Fruit fly (Drosophila melanogaster) whole organism, embryonic: ENCODE results near the gene Nnp-1.
A peak's percentile ranks its signal among the peaks of the same experiment; 100 is the strongest.

ENCODE experiments used
- Adf1 ChIP-seq: fragments of 200-800 bp; sonication (Bioruptor generic); IDR thresholded peaks from 2 replicates; pipeline ENCODE4 v1.3.6; 2022; ENCODE audit warnings: missing biosample characterization, missing genetic modification characterization
- BtbVII ChIP-seq: fragments of 200-800 bp; sonication (Bioruptor generic); optimal IDR thresholded peaks from 3 replicates; lab custom pipeline; 2017; ENCODE audit warnings: missing biosample characterization, mild to moderate bottlenecking, missing genetic modification characterization
- CG10267 ChIP-seq: fragments of 200-800 bp; sonication (Bioruptor generic); optimal IDR thresholded peaks from 2 replicates; lab custom pipeline; 2018; ENCODE audit warnings: missing biosample characterization, mild to moderate bottlenecking, missing genetic modification characterization, moderate library complexity
- CG10366 ChIP-seq: fragments of 200-800 bp; sonication (Bioruptor generic); IDR thresholded peaks from 2 replicates; pipeline ENCODE4 v1.3.6; 2022; ENCODE audit warnings: missing biosample characterization, missing genetic modification characterization
- CG10543 ChIP-seq: fragments of 200-800 bp; sonication (Bioruptor generic); optimal IDR thresholded peaks from 3 replicates; lab custom pipeline; 2017; ENCODE audit warnings: missing biosample characterization, mild to moderate bottlenecking, missing genetic modification characterization, moderate library complexity
- CG11696 ChIP-seq: fragments of 200-800 bp; sonication (Bioruptor generic); IDR thresholded peaks from 2 replicates; pipeline ENCODE4 v1.3.6; 2022; ENCODE audit warnings: missing biosample characterization, missing genetic modification characterization
- CG12155 ChIP-seq: fragments of 200-800 bp; sonication (Bioruptor generic); optimal IDR thresholded peaks from 3 replicates; lab custom pipeline; 2016; ENCODE audit warnings: missing biosample characterization, missing genetic modification characterization
- CG13287 ChIP-seq: fragments of 200-800 bp; sonication (Bioruptor generic); IDR thresholded peaks from 2 replicates; pipeline ENCODE4 v1.3.6; 2022; ENCODE audit warnings: missing biosample characterization, missing genetic modification characterization; ENCODE audit not compliant: partially characterized antibody
- CG14710 ChIP-seq: fragments of 200-800 bp; sonication (Bioruptor generic); optimal IDR thresholded peaks from 3 replicates; lab custom pipeline; 2019; ENCODE audit warnings: missing biosample characterization, mild to moderate bottlenecking, missing genetic modification characterization, moderate library complexity
- CG14860 ChIP-seq: fragments of 200-800 bp; sonication (Bioruptor generic); IDR thresholded peaks from 3 replicates; pipeline ENCODE4 v1.3.6; 2022; ENCODE audit warnings: missing biosample characterization, missing genetic modification characterization; ENCODE audit not compliant: partially characterized antibody
- CG17912 ChIP-seq: fragments of 200-800 bp; sonication (Bioruptor generic); optimal IDR thresholded peaks from 2 replicates; lab custom pipeline; 2018; ENCODE audit warnings: missing biosample characterization, mild to moderate bottlenecking, missing genetic modification characterization
- CG2889 ChIP-seq: fragments of 200-800 bp; sonication (Bioruptor generic); IDR thresholded peaks from 3 replicates; pipeline ENCODE4 v1.3.6; 2022; ENCODE audit warnings: missing biosample characterization, missing genetic modification characterization
- CG3065 ChIP-seq: fragments of 200-800 bp; sonication (Bioruptor generic); optimal IDR thresholded peaks from 2 replicates; lab custom pipeline; 2016; ENCODE audit warnings: missing biosample characterization, missing genetic modification characterization
- CG32767 ChIP-seq: fragments of 200-800 bp; sonication (Bioruptor generic); IDR thresholded peaks from 2 replicates; pipeline ENCODE4 v1.3.6; 2022; ENCODE audit warnings: missing biosample characterization, missing genetic modification characterization
- CG4328 ChIP-seq: fragments of 200-800 bp; sonication (Bioruptor generic); optimal IDR thresholded peaks from 3 replicates; lab custom pipeline; 2017; ENCODE audit warnings: missing biosample characterization, missing genetic modification reagents, missing genetic modification characterization
- CG6272 ChIP-seq: fragments of 200-800 bp; sonication (Bioruptor generic); IDR thresholded peaks from 2 replicates; pipeline ENCODE4 v1.3.6; 2022; ENCODE audit warnings: missing biosample characterization, missing genetic modification characterization
- CG6689 ChIP-seq: fragments of 200-800 bp; sonication (Bioruptor generic); IDR thresholded peaks from 2 replicates; pipeline ENCODE4 v1.3.6; 2022; ENCODE audit warnings: missing biosample characterization, missing genetic modification characterization
- CG8290 ChIP-seq, 3 experiments: fragments of 200-800 bp; sonication (Bioruptor generic); optimal IDR thresholded peaks; 2 replicates each; lab custom pipeline; 2016 to 2019; ENCODE audit warnings: missing biosample characterization in 3 of 3, missing genetic modification characterization in 3 of 3, mild to moderate bottlenecking in 2 of 3, moderate library complexity in 1 of 3
- CG8478 ChIP-seq: fragments of >200 bp; optimal IDR thresholded peaks from 2 replicates; lab custom pipeline; 2018
- Chrac-16 ChIP-seq: fragments of 200-800 bp; sonication (Bioruptor generic); optimal IDR thresholded peaks from 3 replicates; lab custom pipeline; 2016; ENCODE audit warnings: missing biosample characterization, missing genetic modification characterization
- Dek ChIP-seq: fragments of 200-800 bp; sonication (Bioruptor generic); optimal IDR thresholded peaks from 3 replicates; lab custom pipeline; 2019; ENCODE audit warnings: missing biosample characterization, mild to moderate bottlenecking, missing genetic modification characterization, moderate library complexity
- Dp ChIP-seq: fragments of 200-800 bp; sonication (Bioruptor generic); optimal IDR thresholded peaks from 2 replicates; lab custom pipeline; 2018; ENCODE audit warnings: missing biosample characterization, mild to moderate bottlenecking, missing genetic modification characterization, moderate library complexity
- ERR ChIP-seq: fragments of 200-800 bp; sonication (Bioruptor generic); optimal IDR thresholded peaks from 2 replicates; lab custom pipeline; 2016; ENCODE audit warnings: missing biosample characterization, missing genetic modification characterization
- HLHmδ ChIP-seq: fragments of 200-800 bp; sonication (Bioruptor generic); optimal IDR thresholded peaks from 2 replicates; lab custom pipeline; 2018; ENCODE audit warnings: missing biosample characterization, mild to moderate bottlenecking, missing genetic modification characterization, moderate library complexity
- Hand ChIP-seq: fragments of 200-800 bp; sonication (Bioruptor generic); optimal IDR thresholded peaks from 2 replicates; lab custom pipeline; 2017; ENCODE audit warnings: mild to moderate bottlenecking, missing biosample characterization, missing genetic modification reagents, missing genetic modification characterization
- HmgZ ChIP-seq: fragments of 200-800 bp; sonication (Bioruptor generic); optimal IDR thresholded peaks from 2 replicates; lab custom pipeline; 2018; ENCODE audit warnings: missing biosample characterization, mild to moderate bottlenecking, missing genetic modification characterization
- Hr3 ChIP-seq: fragments of 200-800 bp; sonication (Bioruptor generic); optimal IDR thresholded peaks from 3 replicates; lab custom pipeline; 2016; ENCODE audit warnings: missing biosample characterization, missing genetic modification characterization
- Lim3 ChIP-seq: fragments of 200-800 bp; sonication (Bioruptor generic); IDR thresholded peaks from 2 replicates; pipeline ENCODE4 v1.3.6; 2022; ENCODE audit warnings: missing biosample characterization, missing genetic modification characterization
- Mad ChIP-seq: fragments of 200-800 bp; sonication (Bioruptor generic); optimal IDR thresholded peaks from 2 replicates; lab custom pipeline; 2016; ENCODE audit warnings: missing biosample characterization, missing genetic modification characterization
- NFAT ChIP-seq: fragments of 200-800 bp; sonication (Bioruptor generic); IDR thresholded peaks from 2 replicates; pipeline ENCODE4 v1.3.6; 2022; ENCODE audit warnings: missing biosample characterization, missing genetic modification characterization
- NfI ChIP-seq: fragments of 200-800 bp; sonication (Bioruptor generic); optimal IDR thresholded peaks from 3 replicates; lab custom pipeline; 2018; ENCODE audit warnings: missing biosample characterization, mild to moderate bottlenecking, missing genetic modification characterization, moderate library complexity
- Ssrp ChIP-seq: fragments of 200-800 bp; sonication (Bioruptor generic); optimal IDR thresholded peaks from 2 replicates; lab custom pipeline; 2018; ENCODE audit warnings: missing biosample characterization, mild to moderate bottlenecking, missing genetic modification characterization, moderate library complexity
- Tbp ChIP-seq: fragments of >200 bp; optimal IDR thresholded peaks from 2 replicates; lab custom pipeline; 2018; ENCODE audit warnings: missing biosample characterization, missing genetic modification characterization
- abd-A ChIP-seq: fragments of 200-800 bp; sonication (Bioruptor generic); optimal IDR thresholded peaks from 3 replicates; lab custom pipeline; 2019; ENCODE audit warnings: missing biosample characterization, mild to moderate bottlenecking, missing genetic modification characterization, moderate library complexity
- chn ChIP-seq: fragments of 200-800 bp; sonication (Bioruptor generic); optimal IDR thresholded peaks from 2 replicates; lab custom pipeline; 2016; ENCODE audit warnings: missing biosample characterization, missing genetic modification characterization
- danr ChIP-seq: fragments of 200-800 bp; sonication (Bioruptor generic); IDR thresholded peaks from 2 replicates; pipeline ENCODE4 v1.3.6; 2022; ENCODE audit warnings: missing biosample characterization, missing genetic modification characterization
- hb ChIP-seq: fragments of 200-800 bp; sonication (Bioruptor generic); IDR thresholded peaks from 3 replicates; pipeline ENCODE4 v1.3.6; 2022; ENCODE audit warnings: missing biosample characterization, missing genetic modification characterization; ENCODE audit not compliant: partially characterized antibody
- hth ChIP-seq: fragments of >200 bp; optimal IDR thresholded peaks from 2 replicates; lab custom pipeline; 2017; ENCODE audit warnings: inconsistent platforms
- inv ChIP-seq: fragments of 200-800 bp; sonication (Bioruptor generic); IDR thresholded peaks from 2 replicates; pipeline ENCODE4 v1.3.6; 2022; ENCODE audit warnings: missing biosample characterization, missing genetic modification characterization; ENCODE audit not compliant: partially characterized antibody
- kay ChIP-seq: fragments of 200-800 bp; sonication (Bioruptor generic); optimal IDR thresholded peaks from 2 replicates; lab custom pipeline; 2016; ENCODE audit warnings: missing biosample characterization, missing genetic modification characterization
- lbe ChIP-seq: fragments of 200-800 bp; sonication (Bioruptor generic); optimal IDR thresholded peaks from 2 replicates; lab custom pipeline; 2016; ENCODE audit warnings: missing biosample characterization, mild to moderate bottlenecking, missing genetic modification characterization
- mld ChIP-seq: fragments of 200-800 bp; sonication (Bioruptor generic); IDR thresholded peaks from 3 replicates; pipeline ENCODE4 v1.3.6; 2022; ENCODE audit warnings: missing biosample characterization, missing genetic modification characterization; ENCODE audit not compliant: partially characterized antibody
- nerfin-1 ChIP-seq: fragments of 200-800 bp; sonication (Bioruptor generic); optimal IDR thresholded peaks from 3 replicates; lab custom pipeline; 2019; ENCODE audit warnings: missing biosample characterization, mild to moderate bottlenecking, missing genetic modification characterization, moderate library complexity
- p53 ChIP-seq: fragments of 200-800 bp; sonication (Bioruptor generic); optimal IDR thresholded peaks from 2 replicates; lab custom pipeline; 2016; ENCODE audit warnings: missing biosample characterization, missing genetic modification characterization
- pros ChIP-seq: fragments of 200-800 bp; sonication (Bioruptor generic); optimal IDR thresholded peaks from 3 replicates; lab custom pipeline; 2019; ENCODE audit warnings: missing biosample characterization, mild to moderate bottlenecking, missing genetic modification characterization, moderate library complexity
- sima ChIP-seq: fragments of 200-800 bp; sonication (Bioruptor generic); optimal IDR thresholded peaks from 2 replicates; lab custom pipeline; 2016; ENCODE audit warnings: missing biosample characterization, missing genetic modification characterization
- sr ChIP-seq: fragments of 200-800 bp; sonication (Bioruptor generic); IDR thresholded peaks from 3 replicates; pipeline ENCODE4 v1.3.6; 2022; ENCODE audit warnings: missing biosample characterization, missing genetic modification characterization
- usp ChIP-seq: fragments of >200 bp; optimal IDR thresholded peaks from 2 replicates; lab custom pipeline; 2017; ENCODE audit warnings: missing biosample characterization, missing genetic modification characterization
- vvl ChIP-seq: fragments of 200-800 bp; sonication (Bioruptor generic); IDR thresholded peaks from 2 replicates; pipeline ENCODE4 v1.3.6; 2022; ENCODE audit warnings: missing biosample characterization, missing genetic modification characterization
- z ChIP-seq: fragments of 200-800 bp; sonication (Bioruptor generic); IDR thresholded peaks from 3 replicates; pipeline ENCODE4 v1.3.6; 2022; ENCODE audit warnings: missing biosample characterization, missing genetic modification characterization
- zen ChIP-seq: fragments of 200-800 bp; sonication (Bioruptor generic); optimal IDR thresholded peaks from 3 replicates; lab custom pipeline; 2018; ENCODE audit warnings: missing biosample characterization, mild to moderate bottlenecking, missing genetic modification characterization, moderate library complexity

Nnp-1 gene

dm6 chr2L:13366109-13366747 is at the start of gene Nnp-1, which contains the start of gene Grx3 (continued):
- no peak; the same call in 1 of the 2 replicates for TF ChIP-seq CG10366 (GFP tag; lab: Robert Waterston, UW)
- TF ChIP-seq Hand = no peak
- TF ChIP-seq nerfin-1 (tag; lab: Kevin White, UChicago) = no peak
- TF ChIP-seq Dp (GFP tag; lab: Kevin White, UChicago) = peak; percentile 1
- no peak for TF ChIP-seq chn
- no peak for TF ChIP-seq usp (GFP tag; lab: Kevin White, UChicago)
- peak; percentile 59 for TF ChIP-seq NfI
- no peak for TF ChIP-seq CG2889 (GFP tag; lab: Robert Waterston, UW)
- no peak for TF ChIP-seq abd-A (tag; lab: Kevin White, UChicago)
- TF ChIP-seq CG13287 (GFP tag; lab: Robert Waterston, UW) = 0 out of 2 replicates have a peak, but pooled peaks have one; percentile 30
- peak; percentile 49 for TF ChIP-seq CG6689 (GFP tag; lab: Robert Waterston, UW)
- no peak for TF ChIP-seq CG6272 (GFP tag; lab: Robert Waterston, UW)
- peak; percentile 35 for TF ChIP-seq Chrac-16 (GFP tag; lab: Kevin White, UChicago)
- TF ChIP-seq CG10543 (GFP tag; lab: Kevin White, UChicago) = peak; percentile 82
- peak; percentile 14 for TF ChIP-seq BtbVII (GFP tag; lab: Kevin White, UChicago)
- TF ChIP-seq sima (GFP tag; lab: Kevin White, UChicago) = no peak
- peak; percentile 29 for TF ChIP-seq Ssrp (tag; lab: Kevin White, UChicago)
- peak; percentile 72 for TF ChIP-seq CG10267
- no peak for TF ChIP-seq Tbp (GFP tag; lab: Kevin White, UChicago)
- no peak for TF ChIP-seq inv (GFP tag; lab: Robert Waterston, UW)
- TF ChIP-seq Mad (GFP tag; lab: Kevin White, UChicago) = peak; percentile 37
- TF ChIP-seq Hr3 (GFP tag; lab: Kevin White, UChicago) = peak; percentile 70
- peak; percentile 55 for TF ChIP-seq Dek
- peak; percentile 34 for TF ChIP-seq CG4328 (GFP tag; lab: Kevin White, UChicago)
- TF ChIP-seq CG17912 (GFP tag; lab: Kevin White, UChicago) = no peak
- no peak for TF ChIP-seq HLHmδ
- TF ChIP-seq danr = no peak
- TF ChIP-seq p53 = no peak
- TF ChIP-seq hb (GFP tag; lab: Robert Waterston, UW) = no peak
- no peak for TF ChIP-seq hth (lab: Kevin White, UChicago)
- no peak for TF ChIP-seq mld (GFP tag; lab: Robert Waterston, UW)
- TF ChIP-seq HmgZ (tag; lab: Kevin White, UChicago) = peak; percentile 52
- TF ChIP-seq CG8290 (GFP tag; optimal IDR thresholded peaks at IDR 0.05; lab: Kevin White, UChicago) = no peak
- TF ChIP-seq CG8290 (tag; optimal IDR thresholded peaks at IDR 0.05; lab: Kevin White, UChicago) = no peak
- no peak for TF ChIP-seq ERR (GFP tag; lab: Kevin White, UChicago)
- peak; percentile 61 for TF ChIP-seq CG12155 (GFP tag; lab: Kevin White, UChicago)
- no peak for TF ChIP-seq CG3065 (GFP tag; lab: Kevin White, UChicago)
- TF ChIP-seq CG14710 (tag; lab: Kevin White, UChicago) = peak; percentile 82
- TF ChIP-seq sr (GFP tag; lab: Robert Waterston, UW) = no peak
- TF ChIP-seq pros = no peak
- TF ChIP-seq CG14860 (GFP tag; lab: Robert Waterston, UW) = no peak
- peak; percentile 26; the same call in 1 of the 2 replicates for TF ChIP-seq CG32767 (GFP tag; lab: Robert Waterston, UW)
- no peak for TF ChIP-seq NFAT (GFP tag; lab: Robert Waterston, UW)
- no peak for TF ChIP-seq CG8478
- TF ChIP-seq z (GFP tag; lab: Robert Waterston, UW) = no peak
- TF ChIP-seq lbe (GFP tag; lab: Kevin White, UChicago) = no peak
- TF ChIP-seq vvl (GFP tag; lab: Robert Waterston, UW) = no peak
- no peak for TF ChIP-seq kay (GFP tag; lab: Kevin White, UChicago)
- TF ChIP-seq CG11696 (GFP tag; lab: Robert Waterston, UW) = no peak
- TF ChIP-seq zen (tag; lab: Kevin White, UChicago) = peak; percentile 28
- TF ChIP-seq Lim3 (GFP tag; lab: Robert Waterston, UW) = no peak
- TF ChIP-seq Adf1 (GFP tag; lab: Robert Waterston, UW) = peak; percentile 44
